Fruit fly (Drosophila melanogaster) whole organism: ENCODE data around the gene CG42693.

ENCODE experiments used
- CG8478 ChIP-seq: fragments of >200 bp; optimal IDR thresholded peaks from 2 replicates; lab custom pipeline; 2018; ENCODE audit warnings: inconsistent platforms
- Dll ChIP-seq: fragments of >200 bp; optimal IDR thresholded peaks from 2 replicates; lab custom pipeline; 2017
- pan ChIP-seq: fragments of >200 bp; optimal IDR thresholded peaks from 2 replicates; lab custom pipeline; 2017
- psq ChIP-seq: fragments of >200 bp; optimal IDR thresholded peaks from 2 replicates; lab custom pipeline; 2017
- usp ChIP-seq: fragments of >200 bp; optimal IDR thresholded peaks from 2 replicates; lab custom pipeline; 2017; ENCODE audit warnings: missing biosample characterization, missing genetic modification characterization, mixed read lengths

dm6 chr3R:31718967-31719366 lies 10.8 kb upstream of the CG42693 start:
- TF ChIP-seq usp (GFP tag; lab: Kevin White, UChicago) (no peak), pan (lab: Kevin White, UChicago) (no peak), CG8478 (no peak), psq (lab: Kevin White, UChicago) (no peak), Dll (lab: Kevin White, UChicago) (no peak)
